Fruit fly (Drosophila melanogaster) whole organism, prepupa: Measurements from ENCODE around the gene frc.
A peak's percentile ranks its signal among the peaks of the same experiment; 100 is the strongest.

Experiments
- CG10631 ChIP-seq: fragments of 200-800 bp; sonication (Bioruptor generic); optimal IDR thresholded peaks from 2 replicates; lab custom pipeline; 2016; ENCODE audit warnings: missing biosample characterization, missing genetic modification characterization
- CG11902 ChIP-seq: fragments of 200-800 bp; sonication (Bioruptor generic); optimal IDR thresholded peaks from 3 replicates; lab custom pipeline; 2016; ENCODE audit warnings: missing biosample characterization, missing genetic modification characterization
- CG15336 ChIP-seq: fragments of 200-800 bp; sonication (Bioruptor generic); IDR thresholded peaks from 2 replicates; pipeline ENCODE4 v1.3.6; 2022; ENCODE audit warnings: missing biosample characterization, missing genetic modification characterization
- CG16779 ChIP-seq: fragments of 200-800 bp; sonication (Bioruptor generic); optimal IDR thresholded peaks from 3 replicates; lab custom pipeline; 2017; ENCODE audit warnings: missing biosample characterization, mild to moderate bottlenecking, missing genetic modification characterization
- CG3032 ChIP-seq: fragments of 200-800 bp; optimal IDR thresholded peaks from 2 replicates; lab custom pipeline; 2019; ENCODE audit warnings: missing biosample characterization, mild to moderate bottlenecking, missing genetic modification characterization, moderate library complexity
- CG32006 ChIP-seq: fragments of 200-800 bp; sonication (Bioruptor generic); optimal IDR thresholded peaks from 3 replicates; lab custom pipeline; 2017; ENCODE audit warnings: missing biosample characterization, mild to moderate bottlenecking, missing genetic modification characterization
- CG34406 ChIP-seq: fragments of 200-800 bp; sonication (Bioruptor generic); optimal IDR thresholded peaks from 3 replicates; lab custom pipeline; 2016; ENCODE audit warnings: missing biosample characterization, missing genetic modification characterization
- CG3919 ChIP-seq: fragments of 200-800 bp; sonication (Bioruptor generic); optimal IDR thresholded peaks from 3 replicates; lab custom pipeline; 2016; ENCODE audit warnings: missing biosample characterization, missing genetic modification characterization
- CG4318 ChIP-seq: fragments of 200-800 bp; sonication (Bioruptor generic); optimal IDR thresholded peaks from 3 replicates; lab custom pipeline; 2017; ENCODE audit warnings: missing biosample characterization, mild to moderate bottlenecking, missing genetic modification characterization
- CG6163 ChIP-seq: fragments of 200-800 bp; sonication (Bioruptor generic); IDR thresholded peaks from 3 replicates; pipeline ENCODE4 v1.3.6; 2022; ENCODE audit warnings: missing biosample characterization, missing genetic modification characterization
- CG6792 ChIP-seq: fragments of 200-800 bp; sonication (Bioruptor generic); optimal IDR thresholded peaks from 3 replicates; lab custom pipeline; 2016; ENCODE audit warnings: missing biosample characterization, missing genetic modification characterization
- CG6808 ChIP-seq: fragments of 200-800 bp; sonication (Bioruptor generic); optimal IDR thresholded peaks from 3 replicates; lab custom pipeline; 2017; ENCODE audit warnings: missing biosample characterization, missing genetic modification characterization, mild to moderate bottlenecking, moderate library complexity, missing genetic modification reagents
- CG7368 ChIP-seq: fragments of 200-800 bp; sonication (Bioruptor generic); optimal IDR thresholded peaks from 3 replicates; lab custom pipeline; 2016; ENCODE audit warnings: missing biosample characterization, missing genetic modification characterization
- CG8119 ChIP-seq: fragments of 200-800 bp; sonication (Bioruptor generic); IDR thresholded peaks from 3 replicates; pipeline ENCODE4 v1.3.6; 2022; ENCODE audit warnings: missing biosample characterization, missing genetic modification characterization
- CG8319 ChIP-seq: fragments of 200-800 bp; sonication (Bioruptor generic); optimal IDR thresholded peaks from 3 replicates; lab custom pipeline; 2016; ENCODE audit warnings: missing biosample characterization, missing genetic modification characterization
- Eip78C ChIP-seq: fragments of 200-800 bp; sonication (Bioruptor generic); peaks from one replicate; lab custom pipeline; 2016; ENCODE audit warnings: missing biosample characterization, missing genetic modification characterization
- Eip93F ChIP-seq: fragments of 200-800 bp; sonication (Bioruptor generic); optimal IDR thresholded peaks from 2 replicates; lab custom pipeline; 2016; ENCODE audit warnings: missing biosample characterization, mild to moderate bottlenecking, missing genetic modification characterization
- Ets21C ChIP-seq: fragments of 200-800 bp; sonication (Bioruptor generic); optimal IDR thresholded peaks from 3 replicates; lab custom pipeline; 2016; ENCODE audit warnings: missing biosample characterization, missing genetic modification characterization
- Ets96B ChIP-seq: fragments of 200-800 bp; optimal IDR thresholded peaks from 2 replicates; lab custom pipeline; 2019; ENCODE audit warnings: missing biosample characterization, mild to moderate bottlenecking, missing genetic modification characterization, moderate library complexity
- Hr38 ChIP-seq: sonication (Bioruptor generic); optimal IDR thresholded peaks from 2 replicates; lab custom pipeline; 2016; ENCODE audit warnings: missing biosample characterization, missing genetic modification characterization
- Hr4 ChIP-seq: fragments of 200-800 bp; sonication (Bioruptor generic); optimal IDR thresholded peaks from 3 replicates; lab custom pipeline; 2016; ENCODE audit warnings: missing biosample characterization, missing genetic modification characterization
- OdsH ChIP-seq: fragments of 200-800 bp; sonication (Bioruptor generic); optimal IDR thresholded peaks from 3 replicates; lab custom pipeline; 2016; ENCODE audit warnings: missing biosample characterization, missing genetic modification characterization
- Sox102F ChIP-seq: fragments of 200-800 bp; sonication (Bioruptor generic); optimal IDR thresholded peaks from 2 replicates; lab custom pipeline; 2016; ENCODE audit warnings: missing biosample characterization, mild to moderate bottlenecking, missing genetic modification characterization
- Sox14 ChIP-seq: fragments of 200-800 bp; sonication (Bioruptor generic); optimal IDR thresholded peaks from 3 replicates; lab custom pipeline; 2016; ENCODE audit warnings: missing biosample characterization, missing genetic modification characterization
- Sox15 ChIP-seq: fragments of 200-800 bp; sonication (Bioruptor generic); optimal IDR thresholded peaks from 3 replicates; lab custom pipeline; 2016; ENCODE audit warnings: missing biosample characterization, missing genetic modification characterization
- achi ChIP-seq: fragments of 200-800 bp; sonication (Bioruptor generic); optimal IDR thresholded peaks from 3 replicates; lab custom pipeline; 2016; ENCODE audit warnings: missing biosample characterization, missing genetic modification characterization
- dac ChIP-seq: fragments of 200-800 bp; sonication (Bioruptor generic); optimal IDR thresholded peaks from 2 replicates; lab custom pipeline; 2017; ENCODE audit warnings: missing biosample characterization, mild to moderate bottlenecking, missing genetic modification characterization
- dsx ChIP-seq: fragments of 200-800 bp; optimal IDR thresholded peaks from 3 replicates; lab custom pipeline; 2019; ENCODE audit warnings: missing biosample characterization, mild to moderate bottlenecking, missing genetic modification characterization, moderate library complexity; ENCODE audit not compliant: poor library complexity, severe bottlenecking
- fd59A ChIP-seq: fragments of 200-800 bp; sonication (Bioruptor generic); optimal IDR thresholded peaks from 2 replicates; lab custom pipeline; 2017; ENCODE audit warnings: missing biosample characterization, mild to moderate bottlenecking, missing genetic modification characterization, missing genetic modification reagents
- fd85E ChIP-seq: fragments of 200-800 bp; sonication (Bioruptor generic); optimal IDR thresholded peaks from 3 replicates; lab custom pipeline; 2016; ENCODE audit warnings: missing biosample characterization, missing genetic modification characterization
- net ChIP-seq: fragments of 200-800 bp; sonication (Bioruptor generic); optimal IDR thresholded peaks from 3 replicates; lab custom pipeline; 2016; ENCODE audit warnings: missing biosample characterization, missing genetic modification characterization
- salr ChIP-seq, 2 experiments: fragments of 200-800 bp; sonication (Bioruptor generic); optimal IDR thresholded peaks; 3 replicates each; lab custom pipeline; 2016 to 2018; ENCODE audit warnings: missing biosample characterization in 2 of 2, missing genetic modification characterization in 2 of 2, mild to moderate bottlenecking in 1 of 2
- svp ChIP-seq: fragments of 200-800 bp; sonication (Bioruptor generic); peaks from one replicate; lab custom pipeline; 2016; ENCODE audit warnings: missing biosample characterization, missing genetic modification characterization
- topi ChIP-seq: fragments of 200-800 bp; sonication (Bioruptor generic); optimal IDR thresholded peaks from 3 replicates; lab custom pipeline; 2016; ENCODE audit warnings: missing biosample characterization, missing genetic modification characterization
- vri ChIP-seq: fragments of 200-800 bp; sonication (Bioruptor generic); optimal IDR thresholded peaks from 3 replicates; lab custom pipeline; 2016; ENCODE audit warnings: missing biosample characterization, mild to moderate bottlenecking, missing genetic modification characterization

Gene frc

dm6 chr3L:17404646-17405045 lies 28.3 kb downstream of the frc start:
- peak; percentile 28 for TF ChIP-seq svp (GFP tag; lab: Kevin White, UChicago)
- TF ChIP-seq Eip78C (GFP tag; lab: Kevin White, UChicago): peak; percentile 68
- TF ChIP-seq CG6163: peak; percentile 50; the same call in 1 of the 3 replicates
- TF ChIP-seq CG15336: peak; percentile 66
- TF ChIP-seq CG4318 (GFP tag; lab: Kevin White, UChicago): peak; percentile 41
- peak; percentile 9 for TF ChIP-seq Sox14
- no peak for TF ChIP-seq CG6808 (GFP tag; lab: Kevin White, UChicago)
- no peak for TF ChIP-seq CG3032 (tag; lab: Kevin White, UChicago)
- peak in 1 of 2 experiments; percentile 47 for TF ChIP-seq salr (GFP tag; optimal IDR thresholded peaks at IDR 0.05; lab: Kevin White, UChicago)
- TF ChIP-seq CG8119: no peak
- TF ChIP-seq CG3919: peak; percentile 20
- peak; percentile 57 for TF ChIP-seq Hr4 (GFP tag; lab: Kevin White, UChicago)
- peak; percentile 33 for TF ChIP-seq OdsH (GFP tag; lab: Kevin White, UChicago)
- TF ChIP-seq dac (GFP tag; lab: Kevin White, UChicago): peak; percentile 19
- peak; percentile 2 for TF ChIP-seq CG6792 (GFP tag; lab: Kevin White, UChicago)
- TF ChIP-seq CG32006 (GFP tag; lab: Kevin White, UChicago): peak; percentile 74
- no peak for TF ChIP-seq Ets96B
- peak; percentile 33 for TF ChIP-seq achi
- no peak for TF ChIP-seq CG7368 (GFP tag; lab: Kevin White, UChicago)
- TF ChIP-seq CG16779 (tag; lab: Kevin White, UChicago): no peak

- no peak for TF ChIP-seq CG15336
- TF ChIP-seq vri (GFP tag; lab: Kevin White, UChicago): no peak
- no peak for TF ChIP-seq Hr38 (GFP tag; lab: Kevin White, UChicago)
- peak; percentile 80 for TF ChIP-seq dsx
These were observed 29.7 kb downstream of the frc start for dm6 chr3L:17403268-17403667.

dm6 chr3L:17402399-17402798 lies 30.6 kb downstream of the frc start:
- no peak for TF ChIP-seq fd85E (GFP tag; lab: Kevin White, UChicago)
- TF ChIP-seq Hr4 (GFP tag; lab: Kevin White, UChicago): no peak
- no peak for TF ChIP-seq Ets96B
- TF ChIP-seq CG34406 (GFP tag; lab: Kevin White, UChicago): no peak
- TF ChIP-seq achi: no peak
- no peak for TF ChIP-seq svp (GFP tag; lab: Kevin White, UChicago)
- TF ChIP-seq Eip93F (GFP tag; lab: Kevin White, UChicago): no peak
- no peak for TF ChIP-seq CG8319 (GFP tag; lab: Kevin White, UChicago)
- no peak for TF ChIP-seq CG16779 (tag; lab: Kevin White, UChicago)
- TF ChIP-seq Sox102F (GFP tag; lab: Kevin White, UChicago): no peak

dm6 chr3L:17401411-17401810 lies 31.6 kb downstream of the frc start:
- TF ChIP-seq dsx: no peak
- TF ChIP-seq topi (GFP tag; lab: Kevin White, UChicago): no peak
- TF ChIP-seq Ets96B: no peak
- no peak for TF ChIP-seq Sox15 (GFP tag; lab: Kevin White, UChicago)
- no peak for TF ChIP-seq CG10631
- no peak for TF ChIP-seq svp (GFP tag; lab: Kevin White, UChicago)
- TF ChIP-seq Eip93F (GFP tag; lab: Kevin White, UChicago): no peak
- no peak for TF ChIP-seq CG3032 (tag; lab: Kevin White, UChicago)
- no peak for TF ChIP-seq CG32006 (GFP tag; lab: Kevin White, UChicago)
- no peak for TF ChIP-seq Sox102F (GFP tag; lab: Kevin White, UChicago)
- no peak for TF ChIP-seq Ets21C (GFP tag; lab: Kevin White, UChicago)
- TF ChIP-seq Hr4 (GFP tag; lab: Kevin White, UChicago): no peak
- no peak for TF ChIP-seq Sox14
- TF ChIP-seq CG11902 (GFP tag; lab: Kevin White, UChicago): no peak
- no peak for TF ChIP-seq CG6808 (GFP tag; lab: Kevin White, UChicago)
- no peak for TF ChIP-seq CG34406 (GFP tag; lab: Kevin White, UChicago)
- no peak for TF ChIP-seq fd85E (GFP tag; lab: Kevin White, UChicago)
- no peak for TF ChIP-seq net (GFP tag; lab: Kevin White, UChicago)
- TF ChIP-seq fd59A (GFP tag; lab: Kevin White, UChicago): no peak
